Worm (Caenorhabditis elegans): Measurements from ENCODE around the gene Y69A2AL.2.

DNA sequence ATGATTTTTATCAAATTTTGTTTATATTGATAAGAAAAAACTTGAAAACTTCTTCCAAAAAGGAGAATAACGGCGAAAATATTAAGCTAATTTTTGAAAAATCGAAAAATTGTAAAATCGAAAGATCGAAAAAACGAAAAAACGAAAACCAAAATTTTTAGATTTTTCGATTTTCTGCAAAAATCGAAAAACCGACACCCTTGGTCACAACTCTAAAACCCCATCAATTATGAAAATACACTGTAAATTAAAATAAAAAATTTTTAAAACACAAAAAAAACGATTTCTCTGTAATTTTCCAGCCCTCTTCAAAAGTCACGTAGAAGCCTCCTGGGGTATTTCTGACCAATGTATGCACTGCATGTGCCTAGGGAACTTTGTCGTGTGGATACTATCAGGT is 11.9 kb upstream of the Y69A2AL.2 start, which contains the start of gene ilys-1:
- no peak for TF ChIP-seq tra-4 (tag; optimal IDR thresholded peaks at IDR 0.05)
- TF ChIP-seq ceh-36 (tag; optimal IDR thresholded peaks at IDR 0.05) = no peak
- TF ChIP-seq ama-1 (optimal IDR thresholded peaks at IDR 0.05) = no peak
- TF ChIP-seq pes-1 (GFP tag; IDR thresholded peaks at IDR 0.05) = no peak
- no peak for TF ChIP-seq tbx-37 (GFP tag; conservative IDR thresholded peaks at IDR 0.05)
- TF ChIP-seq tbx-11 (GFP tag; IDR thresholded peaks at IDR 0.05) = no peak
- TF ChIP-seq F13C5.2 (tag; optimal IDR thresholded peaks at IDR 0.05) = no peak
- no peak for TF ChIP-seq hmg-4 (GFP tag; optimal IDR thresholded peaks at IDR 0.05)
- TF ChIP-seq ets-7 (tag; optimal IDR thresholded peaks at IDR 0.05) = no peak
- TF ChIP-seq aly-1 (tag; optimal IDR thresholded peaks at IDR 0.05) = no peak
